Worm (Caenorhabditis elegans): Measurements from ENCODE around the gene nbet-1.

ce11 chrIV:5160171-5160570 lies 49.1 kb upstream of the nbet-1 start, which contains the start of the genes C24D10.6 and C24D10.4:
- TF ChIP-seq tbp1 (GFP tag; optimal IDR thresholded peaks at IDR 0.05) = no peak
- TF ChIP-seq xnd-1 (tag; optimal IDR thresholded peaks at IDR 0.05) = no peak
- TF ChIP-seq ceh-27 (GFP tag; optimal IDR thresholded peaks at IDR 0.05) = no peak
- TF ChIP-seq sptf-2 (GFP tag; optimal IDR thresholded peaks at IDR 0.05) = no peak
- no peak for TF ChIP-seq nfya-1 (tag; optimal IDR thresholded peaks at IDR 0.05; ENCODE audit: borderline replicate concordance, insufficient read depth)
- TF ChIP-seq aptf-2 (GFP tag; conservative IDR thresholded peaks at IDR 0.05) = no peak

Measured in whole organism, young adult.